Worm (Caenorhabditis elegans): Measurements from ENCODE around the gene T28D9.1.
A peak's percentile ranks its signal among the peaks of the same experiment; 100 is the strongest.

The T28D9.1 gene

ce11 chrII:6482762-6483161, 9.4 kb upstream of the T28D9.1 start:
- no peak for TF ChIP-seq nhr-19 (GFP tag; conservative IDR thresholded peaks at IDR 0.05)
- TF ChIP-seq nhr-71 (tag; optimal IDR thresholded peaks at IDR 0.05) = peak; percentile 21
- no peak for TF ChIP-seq elt-3 (tag; optimal IDR thresholded peaks at IDR 0.05)
- no peak for TF ChIP-seq irx-1 (tag; optimal IDR thresholded peaks at IDR 0.05)
- no peak for TF ChIP-seq efl-3 (GFP tag; optimal IDR thresholded peaks at IDR 0.05)
- TF ChIP-seq ceh-63 (GFP tag; optimal IDR thresholded peaks at IDR 0.05) = no peak
- TF ChIP-seq lin-13 (GFP tag; optimal IDR thresholded peaks at IDR 0.05) = no peak
- TF ChIP-seq fkh-8 (tag; optimal IDR thresholded peaks at IDR 0.05) = no peak
- TF ChIP-seq lin-14 (GFP tag; optimal IDR thresholded peaks at IDR 0.05) = peak; percentile 65
- no peak for TF ChIP-seq ceh-88 (GFP tag; IDR thresholded peaks at IDR 0.05)
- TF ChIP-seq F16B12.6 (tag; optimal IDR thresholded peaks at IDR 0.05) = no peak
- no peak for TF ChIP-seq fkh-4 (tag; optimal IDR thresholded peaks at IDR 0.05; ENCODE audit: borderline replicate concordance)
- no peak for TF ChIP-seq unc-98 (GFP tag; IDR thresholded peaks at IDR 0.05)
- no peak for TF ChIP-seq nhr-76 (tag; optimal IDR thresholded peaks at IDR 0.05)
- TF ChIP-seq zip-4 (GFP tag; optimal IDR thresholded peaks at IDR 0.05) = no peak
- TF ChIP-seq rnt-1 (tag; optimal IDR thresholded peaks at IDR 0.05) = peak; percentile 67
- peak; percentile 19 for TF ChIP-seq unc-130 (tag; optimal IDR thresholded peaks at IDR 0.05)
- no peak for TF ChIP-seq aly-2 (tag; optimal IDR thresholded peaks at IDR 0.05)
- TF ChIP-seq nhr-77 (tag; optimal IDR thresholded peaks at IDR 0.05) = no peak
- no peak for TF ChIP-seq unc-62 (GFP tag; optimal IDR thresholded peaks at IDR 0.05)
- no peak for TF ChIP-seq sox-4 (tag; optimal IDR thresholded peaks at IDR 0.05)
- TF ChIP-seq mdl-1 (tag; optimal IDR thresholded peaks at IDR 0.05) = no peak
- no peak for TF ChIP-seq elt-2 (tag; optimal IDR thresholded peaks at IDR 0.05)
- TF ChIP-seq sup-37 (GFP tag; optimal IDR thresholded peaks at IDR 0.05) = no peak
- TF ChIP-seq efl-1 (optimal IDR thresholded peaks at IDR 0.05) = no peak
- TF ChIP-seq efl-1 (GFP tag; optimal IDR thresholded peaks at IDR 0.05 in 1 of 2) = peak in 1 of 2 experiments; percentile 81
- no peak for TF ChIP-seq skn-1 (tag; optimal IDR thresholded peaks at IDR 0.05)
- no peak for TF ChIP-seq mab-9 (GFP tag; IDR thresholded peaks at IDR 0.05)
- TF ChIP-seq lir-3 (tag; optimal IDR thresholded peaks at IDR 0.05; ENCODE audit: poor library complexity) = no peak
- no peak for TF ChIP-seq blmp-1 (tag; optimal IDR thresholded peaks at IDR 0.05)
- no peak for TF ChIP-seq ceh-8 (GFP tag; optimal IDR thresholded peaks at IDR 0.05)

- TF ChIP-seq ceh-63 (GFP tag; optimal IDR thresholded peaks at IDR 0.05) = no peak
- no peak for TF ChIP-seq nhr-237 (tag; optimal IDR thresholded peaks at IDR 0.05)
- no peak for TF ChIP-seq lir-3 (tag; optimal IDR thresholded peaks at IDR 0.05; ENCODE audit: poor library complexity)
- no peak for TF ChIP-seq ama-1 (optimal IDR thresholded peaks at IDR 0.05)
- TF ChIP-seq elt-2 (tag; optimal IDR thresholded peaks at IDR 0.05) = no peak
- no peak for TF ChIP-seq sup-37 (GFP tag; optimal IDR thresholded peaks at IDR 0.05)
- no peak for TF ChIP-seq elt-3 (tag; optimal IDR thresholded peaks at IDR 0.05)
- TF ChIP-seq xbp-1 (tag; optimal IDR thresholded peaks at IDR 0.05) = no peak
Observed at ce11 chrII:6484876-6485526, 7.2 kb upstream of the T28D9.1 start, which contains the start of the genes lido-16 and plpp-1.2. Gene lido-16 (minus strand): TSS chrII:6484976. Gene plpp-1.2 (plus strand): TSS chrII:6485476.

ce11 chrII:6486344-6486743, 5.9 kb upstream of the T28D9.1 start:
- TF ChIP-seq ets-5 (GFP tag; IDR thresholded peaks at IDR 0.05) (no peak), mdl-1 (tag; optimal IDR thresholded peaks at IDR 0.05) (no peak), hpl-2 (GFP tag; optimal IDR thresholded peaks at IDR 0.05) (no peak), nhr-71 (tag; optimal IDR thresholded peaks at IDR 0.05) (peak; percentile 72), mab-9 (GFP tag; IDR thresholded peaks at IDR 0.05) (no peak), elt-3 (tag; optimal IDR thresholded peaks at IDR 0.05) (no peak), lsy-2 (tag; optimal IDR thresholded peaks at IDR 0.05) (peak; percentile 36 to 40), ceh-8 (GFP tag; optimal IDR thresholded peaks at IDR 0.05) (no peak), nhr-90 (tag; optimal IDR thresholded peaks at IDR 0.05; ENCODE audit: poor library complexity) (no peak), nhr-19 (GFP tag; conservative IDR thresholded peaks at IDR 0.05) (peak; percentile 78), blmp-1 (tag; optimal IDR thresholded peaks at IDR 0.05) (no peak), efl-1 (optimal IDR thresholded peaks at IDR 0.05) (no peak), efl-1 (GFP tag; optimal IDR thresholded peaks at IDR 0.05 in 1 of 2) (no peak), lin-35 (GFP tag; optimal IDR thresholded peaks at IDR 0.05) (peak in 1 of 2 experiments; percentile 2), fkh-8 (tag; optimal IDR thresholded peaks at IDR 0.05) (no peak), nhr-28 (tag; optimal IDR thresholded peaks at IDR 0.05) (no peak), sup-37 (GFP tag; optimal IDR thresholded peaks at IDR 0.05) (no peak), snu-23 (GFP tag; optimal IDR thresholded peaks at IDR 0.05) (peak; percentile 34), fkh-10 (GFP tag; optimal IDR thresholded peaks at IDR 0.05) (no peak), hlh-17 (GFP tag; optimal IDR thresholded peaks at IDR 0.05; ENCODE audit: borderline replicate concordance) (no peak), lin-14 (GFP tag; optimal IDR thresholded peaks at IDR 0.05) (peak; percentile 48), C16A3.4 (tag; optimal IDR thresholded peaks at IDR 0.05) (no peak), ama-1 (optimal IDR thresholded peaks at IDR 0.05) (no peak), lin-39 (tag; optimal IDR thresholded peaks at IDR 0.05) (peak; percentile 59), pag-3 (tag; optimal IDR thresholded peaks at IDR 0.05; ENCODE audit: borderline replicate concordance, insufficient read depth) (no peak), unc-130 (tag; optimal IDR thresholded peaks at IDR 0.05) (peak; percentile 25)

All from whole organism, L1 larva.